Fruit fly (Drosophila melanogaster) whole organism, embryonic: Measurements from ENCODE around the gene Tbca.
A peak's percentile ranks its signal among the peaks of the same experiment; 100 is the strongest.

Experiments used
- CG1024 ChIP-seq: fragments of 200-800 bp; sonication (Bioruptor generic); IDR thresholded peaks from 2 replicates; pipeline ENCODE4 v1.3.6; 2022; ENCODE audit warnings: missing biosample characterization, missing genetic modification characterization
- CG10274 ChIP-seq: fragments of 200-800 bp; sonication (Bioruptor generic); optimal IDR thresholded peaks from 3 replicates; lab custom pipeline; 2017; ENCODE audit warnings: missing biosample characterization, mild to moderate bottlenecking, missing genetic modification characterization
- CG10654 ChIP-seq: fragments of 200-800 bp; sonication (Bioruptor generic); optimal IDR thresholded peaks from 2 replicates; lab custom pipeline; 2016; ENCODE audit warnings: missing biosample characterization, missing genetic modification characterization
- CG11085 ChIP-seq: fragments of 200-800 bp; sonication (Bioruptor generic); IDR thresholded peaks from 2 replicates; pipeline ENCODE4 v1.3.6; 2022; ENCODE audit warnings: missing biosample characterization, missing genetic modification characterization
- CG11247 ChIP-seq: fragments of 200-800 bp; sonication (Bioruptor generic); IDR thresholded peaks from 2 replicates; pipeline ENCODE4 v1.3.6; 2022; ENCODE audit warnings: missing biosample characterization, missing genetic modification characterization
- CG11560 ChIP-seq: fragments of 200-800 bp; sonication (Bioruptor generic); IDR thresholded peaks from 3 replicates; pipeline ENCODE4 v1.3.6; 2022; ENCODE audit warnings: missing biosample characterization, missing genetic modification characterization
- CG11695 ChIP-seq: fragments of 200-800 bp; sonication (Bioruptor generic); IDR thresholded peaks from 3 replicates; pipeline ENCODE4 v1.3.6; 2022; ENCODE audit warnings: missing biosample characterization, missing genetic modification characterization
- CG12071 ChIP-seq: fragments of 200-800 bp; sonication (Bioruptor generic); optimal IDR thresholded peaks from 3 replicates; lab custom pipeline; 2018; ENCODE audit warnings: missing biosample characterization, mild to moderate bottlenecking, missing genetic modification characterization
- CG13287 ChIP-seq: fragments of 200-800 bp; sonication (Bioruptor generic); IDR thresholded peaks from 2 replicates; pipeline ENCODE4 v1.3.6; 2022; ENCODE audit warnings: missing biosample characterization, missing genetic modification characterization; ENCODE audit not compliant: partially characterized antibody
- CG13624 ChIP-seq: fragments of 200-800 bp; sonication (Bioruptor generic); optimal IDR thresholded peaks from 2 replicates; lab custom pipeline; 2016; ENCODE audit warnings: missing biosample characterization, missing genetic modification characterization
- CG1602 ChIP-seq: fragments of 200-800 bp; sonication (Bioruptor generic); optimal IDR thresholded peaks from 3 replicates; lab custom pipeline; 2016; ENCODE audit warnings: missing biosample characterization, missing genetic modification characterization
- CG1603 ChIP-seq: fragments of 200-800 bp; sonication (Bioruptor generic); optimal IDR thresholded peaks from 2 replicates; lab custom pipeline; 2019; ENCODE audit warnings: missing biosample characterization, mild to moderate bottlenecking, missing genetic modification characterization, moderate library complexity
- CG1647 ChIP-seq: fragments of 200-800 bp; sonication (Bioruptor generic); optimal IDR thresholded peaks from 3 replicates; lab custom pipeline; 2016; ENCODE audit warnings: missing biosample characterization, missing genetic modification characterization
- CG17186 ChIP-seq: fragments of 200-800 bp; sonication (Bioruptor generic); optimal IDR thresholded peaks from 3 replicates; lab custom pipeline; 2017; ENCODE audit warnings: missing biosample characterization, missing genetic modification reagents, missing genetic modification characterization
- CG30020 ChIP-seq: fragments of 200-800 bp; optimal IDR thresholded peaks from 2 replicates; lab custom pipeline; 2019; ENCODE audit warnings: missing biosample characterization, mild to moderate bottlenecking, missing genetic modification characterization, moderate library complexity
- CG3163 ChIP-seq: fragments of 200-800 bp; sonication (Bioruptor generic); optimal IDR thresholded peaks from 3 replicates; lab custom pipeline; 2016; ENCODE audit warnings: missing biosample characterization, missing genetic modification characterization
- CG42726 ChIP-seq: fragments of 200-800 bp; sonication (Bioruptor generic); IDR thresholded peaks from 2 replicates; pipeline ENCODE4 v1.3.6; 2022; ENCODE audit warnings: missing biosample characterization, missing genetic modification characterization; ENCODE audit not compliant: partially characterized antibody
- CG4328 ChIP-seq: fragments of 200-800 bp; sonication (Bioruptor generic); optimal IDR thresholded peaks from 3 replicates; lab custom pipeline; 2017; ENCODE audit warnings: missing biosample characterization, missing genetic modification reagents, missing genetic modification characterization
- CG7556 ChIP-seq: fragments of 200-800 bp; sonication (Bioruptor generic); optimal IDR thresholded peaks from 2 replicates; lab custom pipeline; 2017; ENCODE audit warnings: missing biosample characterization, mild to moderate bottlenecking, missing genetic modification characterization
- CG7786 ChIP-seq: fragments of 200-800 bp; sonication (Bioruptor generic); optimal IDR thresholded peaks from 2 replicates; lab custom pipeline; 2016; ENCODE audit warnings: missing biosample characterization, missing genetic modification characterization
- Ets97D ChIP-seq: fragments of 200-800 bp; sonication (Bioruptor generic); optimal IDR thresholded peaks from 3 replicates; lab custom pipeline; 2016; ENCODE audit warnings: missing biosample characterization, missing genetic modification characterization
- Gug ChIP-seq: fragments of 200-800 bp; sonication (Bioruptor generic); IDR thresholded peaks from 4 replicates; pipeline ENCODE4 v1.3.6; 2022; ENCODE audit warnings: missing biosample characterization, missing genetic modification characterization
- H15 ChIP-seq: fragments of 200-800 bp; sonication (Bioruptor generic); IDR thresholded peaks from 3 replicates; pipeline ENCODE4 v1.3.6; 2022; ENCODE audit warnings: missing biosample characterization, missing genetic modification characterization
- HLHmδ ChIP-seq: fragments of 200-800 bp; sonication (Bioruptor generic); optimal IDR thresholded peaks from 2 replicates; lab custom pipeline; 2018; ENCODE audit warnings: missing biosample characterization, mild to moderate bottlenecking, missing genetic modification characterization, moderate library complexity
- HmgD ChIP-seq: fragments of 200-800 bp; sonication (Bioruptor generic); optimal IDR thresholded peaks from 3 replicates; lab custom pipeline; 2016; ENCODE audit warnings: missing biosample characterization, missing genetic modification characterization
- HmgZ ChIP-seq: fragments of 200-800 bp; sonication (Bioruptor generic); optimal IDR thresholded peaks from 2 replicates; lab custom pipeline; 2018; ENCODE audit warnings: missing biosample characterization, mild to moderate bottlenecking, missing genetic modification characterization
- Mad ChIP-seq: fragments of 200-800 bp; sonication (Bioruptor generic); optimal IDR thresholded peaks from 2 replicates; lab custom pipeline; 2016; ENCODE audit warnings: missing biosample characterization, missing genetic modification characterization
- Mrtf ChIP-seq: fragments of 200-800 bp; sonication (Bioruptor generic); IDR thresholded peaks from 3 replicates; pipeline ENCODE4 v1.3.6; 2022; ENCODE audit warnings: missing biosample characterization, missing genetic modification characterization
- NFAT ChIP-seq: fragments of 200-800 bp; sonication (Bioruptor generic); IDR thresholded peaks from 2 replicates; pipeline ENCODE4 v1.3.6; 2022; ENCODE audit warnings: missing biosample characterization, missing genetic modification characterization
- NfI ChIP-seq: fragments of 200-800 bp; sonication (Bioruptor generic); optimal IDR thresholded peaks from 3 replicates; lab custom pipeline; 2018; ENCODE audit warnings: missing biosample characterization, mild to moderate bottlenecking, missing genetic modification characterization, moderate library complexity
- Sry-δ ChIP-seq: fragments of 200-800 bp; sonication (Bioruptor generic); optimal IDR thresholded peaks from 2 replicates; lab custom pipeline; 2016; ENCODE audit warnings: missing biosample characterization, missing genetic modification characterization
- Taf1 ChIP-seq: fragments of 200-800 bp; sonication (Bioruptor generic); IDR thresholded peaks from 2 replicates; pipeline ENCODE4 v1.3.6; 2022; ENCODE audit warnings: missing biosample characterization, missing genetic modification characterization
- Usf ChIP-seq: fragments of 200-800 bp; sonication (Bioruptor generic); optimal IDR thresholded peaks from 2 replicates; lab custom pipeline; 2017; ENCODE audit warnings: missing genotype, missing biosample characterization, missing genetic modification characterization
- ab ChIP-seq: fragments of 200-800 bp; sonication (Bioruptor generic); optimal IDR thresholded peaks from 2 replicates; lab custom pipeline; 2016; ENCODE audit warnings: missing biosample characterization, missing genetic modification characterization
- br ChIP-seq: fragments of >200 bp; optimal IDR thresholded peaks from 2 replicates; lab custom pipeline; 2017
- bsh ChIP-seq, 2 experiments: fragments of 200-800 bp; sonication (Bioruptor generic); optimal IDR thresholded peaks; 2 replicates each; lab custom pipeline; 2017 to 2018; ENCODE audit warnings: mild to moderate bottlenecking in 2 of 2, missing biosample characterization in 2 of 2, missing genetic modification characterization in 2 of 2, moderate library complexity in 1 of 2
- cato ChIP-seq: fragments of 200-800 bp; sonication (Bioruptor generic); optimal IDR thresholded peaks from 2 replicates; lab custom pipeline; 2016; ENCODE audit warnings: missing biosample characterization, missing genetic modification characterization, borderline replicate concordance
- caup ChIP-seq: fragments of 200-800 bp; sonication (Bioruptor generic); optimal IDR thresholded peaks from 3 replicates; lab custom pipeline; 2017; ENCODE audit warnings: missing biosample characterization, mild to moderate bottlenecking, missing genetic modification characterization, moderate library complexity; ENCODE audit not compliant: severe bottlenecking
- chn ChIP-seq: fragments of 200-800 bp; sonication (Bioruptor generic); optimal IDR thresholded peaks from 2 replicates; lab custom pipeline; 2016; ENCODE audit warnings: missing biosample characterization, missing genetic modification characterization
- danr ChIP-seq: fragments of 200-800 bp; sonication (Bioruptor generic); IDR thresholded peaks from 2 replicates; pipeline ENCODE4 v1.3.6; 2022; ENCODE audit warnings: missing biosample characterization, missing genetic modification characterization
- dmrt11E ChIP-seq: fragments of 200-800 bp; sonication (Bioruptor generic); optimal IDR thresholded peaks from 3 replicates; lab custom pipeline; 2018; ENCODE audit warnings: missing biosample characterization, mild to moderate bottlenecking, missing genetic modification characterization, moderate library complexity
- en ChIP-seq: fragments of 200-800 bp; sonication (Bioruptor generic); optimal IDR thresholded peaks from 2 replicates; lab custom pipeline; 2016; ENCODE audit warnings: missing biosample characterization, missing genetic modification characterization
- exex ChIP-seq: fragments of 200-800 bp; sonication (Bioruptor generic); optimal IDR thresholded peaks from 4 replicates; lab custom pipeline; 2018; ENCODE audit warnings: missing biosample characterization, mild to moderate bottlenecking, missing genetic modification characterization, moderate library complexity
- hb ChIP-seq: fragments of 200-800 bp; sonication (Bioruptor generic); IDR thresholded peaks from 3 replicates; pipeline ENCODE4 v1.3.6; 2022; ENCODE audit warnings: missing biosample characterization, missing genetic modification characterization; ENCODE audit not compliant: partially characterized antibody
- jigr1 ChIP-seq: fragments of 200-800 bp; sonication (Bioruptor generic); IDR thresholded peaks from 3 replicates; pipeline ENCODE4 v1.3.6; 2022; ENCODE audit warnings: missing biosample characterization, missing genetic modification characterization
- mam ChIP-seq: fragments of 200-800 bp; sonication (Bioruptor generic); optimal IDR thresholded peaks from 3 replicates; lab custom pipeline; 2016; ENCODE audit warnings: missing biosample characterization, missing genetic modification characterization
- pb ChIP-seq: fragments of 200-800 bp; sonication (Bioruptor generic); optimal IDR thresholded peaks from 3 replicates; lab custom pipeline; 2016; ENCODE audit warnings: missing biosample characterization, missing genetic modification characterization
- pita ChIP-seq: fragments of 200-800 bp; sonication (Bioruptor generic); optimal IDR thresholded peaks from 2 replicates; lab custom pipeline; 2017; ENCODE audit warnings: missing biosample characterization, mild to moderate bottlenecking, missing genetic modification characterization
- sug ChIP-seq: fragments of 200-800 bp; optimal IDR thresholded peaks from 2 replicates; lab custom pipeline; 2019; ENCODE audit warnings: missing biosample characterization, mild to moderate bottlenecking, missing genetic modification characterization, moderate library complexity

The Tbca gene

dm6 chr3R:31776583-31777362 lies 33.5 kb downstream of the Tbca start, which contains the start of the genes CG2126 and faf (continued):
- TF ChIP-seq cato (GFP tag; lab: Kevin White, UChicago) = peak; percentile 60
- peak; percentile 57 for TF ChIP-seq Taf1 (GFP tag; lab: Robert Waterston, UW)
- peak; percentile 70 for TF ChIP-seq HmgZ (tag; lab: Kevin White, UChicago)
- TF ChIP-seq CG1024 (GFP tag; lab: Robert Waterston, UW) = no peak
- TF ChIP-seq CG7556 (GFP tag; lab: Kevin White, UChicago) = peak; percentile 71
- TF ChIP-seq danr (GFP tag; lab: Robert Waterston, UW) = peak; percentile 61; the same call in 1 of the 2 replicates
- TF ChIP-seq mam (GFP tag; lab: Kevin White, UChicago) = peak; percentile 74
- TF ChIP-seq CG11695 = peak; percentile 76; the same call in 2 of the 3 replicates
- TF ChIP-seq CG11085 (GFP tag; lab: Robert Waterston, UW) = peak; percentile 60; the same call in 1 of the 2 replicates
- peak; percentile 73 for TF ChIP-seq CG4328
- TF ChIP-seq CG17186 (GFP tag; lab: Kevin White, UChicago) = peak; percentile 44
- peak; percentile 65 for TF ChIP-seq CG30020
- peak; percentile 68 for TF ChIP-seq chn (GFP tag; lab: Kevin White, UChicago)
- peak; percentile 56 for TF ChIP-seq CG7786 (GFP tag; lab: Kevin White, UChicago)
- peak; percentile 61; the same call in 1 of the 2 replicates for TF ChIP-seq CG13287 (GFP tag; lab: Robert Waterston, UW)
- TF ChIP-seq br = no peak
- peak; percentile 73 for TF ChIP-seq CG11247 (GFP tag; lab: Robert Waterston, UW)
- peak; percentile 74 for TF ChIP-seq sug (tag; lab: Kevin White, UChicago)
- peak; percentile 55; the same call in 1 of the 3 replicates for TF ChIP-seq H15
- TF ChIP-seq HLHmδ (GFP tag; lab: Kevin White, UChicago) = no peak
- no peak for TF ChIP-seq Mad (GFP tag; lab: Kevin White, UChicago)
- peak; percentile 15 to 79 for TF ChIP-seq bsh (GFP tag; optimal IDR thresholded peaks at IDR 0.05; lab: Kevin White, UChicago)
- peak; percentile 72 for TF ChIP-seq CG1602 (GFP tag; lab: Kevin White, UChicago)
- TF ChIP-seq Usf (GFP tag; lab: Kevin White, UChicago) = peak; percentile 48
- TF ChIP-seq pb (GFP tag; lab: Kevin White, UChicago) = no peak
- TF ChIP-seq CG3163 (GFP tag; lab: Kevin White, UChicago) = no peak
- no peak for TF ChIP-seq en (GFP tag; lab: Kevin White, UChicago)
- TF ChIP-seq CG11560 (tag; lab: Robert Waterston, UW) = 0 out of 3 replicates have a peak, but pooled peaks have one; percentile 34
- no peak for TF ChIP-seq HmgD (GFP tag; lab: Kevin White, UChicago)
- TF ChIP-seq ab (GFP tag; lab: Kevin White, UChicago) = no peak
- peak; percentile 60; the same call in 2 of the 3 replicates for TF ChIP-seq jigr1 (GFP tag; lab: Robert Waterston, UW)
- no peak for TF ChIP-seq CG1603 (tag; lab: Kevin White, UChicago)
- peak; percentile 73 for TF ChIP-seq caup
- TF ChIP-seq CG10274 (GFP tag; lab: Kevin White, UChicago) = no peak
- peak; percentile 63 for TF ChIP-seq CG10654 (GFP tag; lab: Kevin White, UChicago)
- TF ChIP-seq Ets97D (GFP tag; lab: Kevin White, UChicago) = peak; percentile 60
- TF ChIP-seq Sry-δ (GFP tag; lab: Kevin White, UChicago) = peak; percentile 40
- TF ChIP-seq pita = no peak
- TF ChIP-seq CG13624 = peak; percentile 37
- TF ChIP-seq CG12071 (GFP tag; lab: Kevin White, UChicago) = peak; percentile 9
- peak; percentile 85 for TF ChIP-seq NFAT
- peak; percentile 6 for TF ChIP-seq CG1647 (GFP tag; lab: Kevin White, UChicago)
- 0 out of 2 replicates have a peak, but pooled peaks have one; percentile 7 for TF ChIP-seq CG42726 (GFP tag; lab: Robert Waterston, UW)
- TF ChIP-seq Mrtf (GFP tag; lab: Robert Waterston, UW) = peak; percentile 47; the same call in 1 of the 3 replicates
- TF ChIP-seq dmrt11E (tag; lab: Kevin White, UChicago) = peak; percentile 76
- peak; percentile 75 for TF ChIP-seq Gug (GFP tag; lab: Robert Waterston, UW)
- TF ChIP-seq NfI (GFP tag; lab: Kevin White, UChicago) = peak; percentile 78
- no peak for TF ChIP-seq hb (GFP tag; lab: Robert Waterston, UW)
- TF ChIP-seq exex (tag; lab: Kevin White, UChicago) = peak; percentile 53
